Worm (Caenorhabditis elegans) whole organism, mixed stage, embryonic: Measurements from ENCODE around the gene Y38E10A.35.

Experiments
- M03D4.4 ChIP-seq: sonication (generic microtip); optimal IDR thresholded peaks from 2 replicates; lab custom pipeline; 2017; ENCODE audit warnings: mild to moderate bottlenecking, missing genetic modification characterization, missing compliant biosample characterization
- bed-3 ChIP-seq: fragments of 200-800 bp; sonication (Bioruptor generic); optimal IDR thresholded peaks from 3 replicates; lab custom pipeline; 2018; ENCODE audit warnings: mild to moderate bottlenecking, missing genetic modification characterization, moderate library complexity, missing compliant biosample characterization
- blmp-1 ChIP-seq: fragments of 150-350 bp; optimal IDR thresholded peaks from 2 replicates; lab custom pipeline; 2014; ENCODE audit warnings: missing biosample characterization, missing genetic modification characterization
- ceh-39 ChIP-seq: fragments of 150-350 bp; optimal IDR thresholded peaks from 2 replicates; lab custom pipeline; 2014; ENCODE audit warnings: missing biosample characterization, missing genetic modification characterization
- ceh-83 ChIP-seq: fragments of 200-800 bp; sonication (Bioruptor generic); optimal IDR thresholded peaks from 2 replicates; lab custom pipeline; 2018; ENCODE audit warnings: mild to moderate bottlenecking, missing genetic modification characterization, missing compliant biosample characterization
- ces-1 ChIP-seq: fragments of 150-350 bp; optimal IDR thresholded peaks from 2 replicates; lab custom pipeline; 2014; ENCODE audit warnings: missing biosample characterization, missing genetic modification reagents, missing genetic modification characterization
- cnd-1 ChIP-seq: fragments of 200-800 bp; sonication (Bioruptor generic); optimal IDR thresholded peaks from 2 replicates; lab custom pipeline; 2018; ENCODE audit warnings: mild to moderate bottlenecking, missing genetic modification characterization, missing compliant biosample characterization
- drap-1 ChIP-seq: fragments of 200-800 bp; sonication (Bioruptor generic); optimal IDR thresholded peaks from 3 replicates; lab custom pipeline; 2018; ENCODE audit warnings: mild to moderate bottlenecking, missing genetic modification characterization, missing compliant biosample characterization
- elt-1 ChIP-seq: sonication (generic microtip); optimal IDR thresholded peaks from 2 replicates; lab custom pipeline; 2017; ENCODE audit warnings: missing genetic modification characterization, mild to moderate bottlenecking, missing compliant biosample characterization, antibody characterized with exemption, moderate library complexity, borderline replicate concordance; ENCODE audit not compliant: insufficient read depth
- elt-3 ChIP-seq: fragments of 150-350 bp; optimal IDR thresholded peaks from 2 replicates; lab custom pipeline; 2014; ENCODE audit warnings: missing biosample characterization, missing genetic modification characterization
- ham-2 ChIP-seq: fragments of 200-800 bp; sonication (Bioruptor generic); optimal IDR thresholded peaks from 2 replicates; lab custom pipeline; 2018; ENCODE audit warnings: mild to moderate bottlenecking, missing genetic modification characterization, missing compliant biosample characterization
- hlh-1 ChIP-seq: fragments of 150-350 bp; optimal IDR thresholded peaks from 2 replicates; lab custom pipeline; 2014; ENCODE audit warnings: missing biosample characterization, missing genetic modification reagents, missing genetic modification characterization
- lin-13 ChIP-seq: fragments of 150-350 bp; optimal IDR thresholded peaks from 2 replicates; lab custom pipeline; 2014; ENCODE audit warnings: missing biosample characterization, missing genetic modification characterization
- lin-32 ChIP-seq: fragments of 200-800 bp; sonication (Bioruptor generic); optimal IDR thresholded peaks from 2 replicates; lab custom pipeline; 2018; ENCODE audit warnings: mild to moderate bottlenecking, missing genetic modification characterization, missing compliant biosample characterization
- lsy-2 ChIP-seq: fragments of 150-350 bp; optimal IDR thresholded peaks from 2 replicates; lab custom pipeline; 2014; ENCODE audit warnings: missing biosample characterization, missing genetic modification characterization
- mab-5 ChIP-seq: fragments of 150-350 bp; optimal IDR thresholded peaks from 2 replicates; lab custom pipeline; 2014; ENCODE audit warnings: missing biosample characterization, missing genetic modification characterization
- mep-1 ChIP-seq: fragments of 150-350 bp; optimal IDR thresholded peaks from 2 replicates; lab custom pipeline; 2017; ENCODE audit warnings: missing biosample characterization, missing genetic modification reagents, missing genetic modification characterization, inconsistent platforms
- mls-2 ChIP-seq: sonication (generic microtip); optimal IDR thresholded peaks from 2 replicates; lab custom pipeline; 2016; ENCODE audit warnings: mild to moderate bottlenecking, missing genetic modification characterization, moderate library complexity, missing compliant biosample characterization
- nhr-12 ChIP-seq: fragments of 150-350 bp; optimal IDR thresholded peaks from 2 replicates; lab custom pipeline; 2014; ENCODE audit warnings: missing biosample characterization, missing genetic modification characterization
- nhr-2 ChIP-seq: fragments of 150-350 bp; optimal IDR thresholded peaks from 2 replicates; lab custom pipeline; 2014; ENCODE audit warnings: missing biosample characterization, missing genetic modification characterization
- nhr-237 ChIP-seq: fragments of 150-350 bp; optimal IDR thresholded peaks from 2 replicates; lab custom pipeline; 2014; ENCODE audit warnings: missing biosample characterization, missing genetic modification characterization
- nhr-28 ChIP-seq: fragments of 150-350 bp; optimal IDR thresholded peaks from 2 replicates; lab custom pipeline; 2014; ENCODE audit warnings: missing biosample characterization, missing genetic modification characterization
- nhr-76 ChIP-seq: sonication (generic microtip); optimal IDR thresholded peaks from 2 replicates; lab custom pipeline; 2017; ENCODE audit warnings: missing biosample characterization, missing genetic modification characterization
- pha-4 ChIP-seq: fragments of 150-350 bp; optimal IDR thresholded peaks from 2 replicates; lab custom pipeline; 2018; ENCODE audit warnings: missing biosample characterization, missing genetic modification reagents, missing genetic modification characterization
- sem-2 ChIP-seq: fragments of 200-800 bp; sonication (Bioruptor generic); optimal IDR thresholded peaks from 2 replicates; lab custom pipeline; 2018; ENCODE audit warnings: mild to moderate bottlenecking, missing genetic modification characterization, missing compliant biosample characterization
- snpc-4 ChIP-seq: fragments of 150-350 bp; optimal IDR thresholded peaks from 2 replicates; lab custom pipeline; 2014; ENCODE audit warnings: missing biosample characterization, missing genetic modification characterization
- sptf-1 ChIP-seq: sonication (generic microtip); optimal IDR thresholded peaks from 2 replicates; lab custom pipeline; 2017; ENCODE audit warnings: mild to moderate bottlenecking, missing genetic modification characterization, moderate library complexity, missing compliant biosample characterization
- tbx-8 ChIP-seq: fragments of 200-800 bp; sonication (Bioruptor generic); optimal IDR thresholded peaks from 2 replicates; lab custom pipeline; 2018; ENCODE audit warnings: mild to moderate bottlenecking, missing genetic modification characterization, moderate library complexity, missing compliant biosample characterization
- unc-120 ChIP-seq: sonication (generic microtip); optimal IDR thresholded peaks from 2 replicates; lab custom pipeline; 2017; ENCODE audit warnings: missing genetic modification characterization, missing compliant biosample characterization; ENCODE audit not compliant: poor library complexity, severe bottlenecking
- unc-39 ChIP-seq: fragments of 150-350 bp; optimal IDR thresholded peaks from 2 replicates; lab custom pipeline; 2014; ENCODE audit warnings: missing biosample characterization, missing genetic modification characterization
- unc-62 ChIP-seq: fragments of 150-350 bp; optimal IDR thresholded peaks from 2 replicates; lab custom pipeline; 2014; ENCODE audit warnings: missing biosample characterization, missing genetic modification reagents, missing genetic modification characterization
- zip-8 ChIP-seq: fragments of 150-350 bp; optimal IDR thresholded peaks from 2 replicates; lab custom pipeline; 2014; ENCODE audit warnings: missing biosample characterization, missing genetic modification characterization
- ztf-11 ChIP-seq: fragments of 150-350 bp; optimal IDR thresholded peaks from 2 replicates; lab custom pipeline; 2014; ENCODE audit warnings: missing biosample characterization, missing genetic modification characterization

Y38E10A.35 gene

DNA sequence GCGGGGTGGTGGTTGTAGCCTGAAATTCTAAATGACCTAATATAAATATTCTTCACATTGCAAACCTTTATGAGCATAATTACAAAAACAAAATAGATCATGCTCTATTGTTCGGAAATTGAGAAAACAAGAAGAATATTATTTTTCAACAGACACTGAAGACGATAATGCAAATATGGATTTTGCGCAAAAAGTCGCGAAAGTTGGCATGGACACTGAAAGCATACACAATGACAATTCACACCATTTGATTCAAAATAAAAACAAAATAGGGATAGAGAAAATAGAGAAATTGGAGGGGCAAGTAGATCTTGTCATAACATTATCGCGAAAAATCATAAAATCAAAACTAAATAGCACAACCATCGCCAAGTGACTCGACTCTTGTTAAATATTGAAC is at the start of gene Y38E10A.35:
Gene Y38E10A.35 (minus strand): TSS at position 101 of the 400 bp plus-strand sequence.
- TF ChIP-seq ceh-39 (no peak), nhr-12 (tag; lab: Kevin White, UChicago) (no peak), blmp-1 (tag; lab: Kevin White, UChicago) (no peak), mab-5 (tag; lab: Kevin White, UChicago) (no peak)

ce11 chrII:12621908-12622566 is 49.4 kb upstream of the Y38E10A.35 start, which contains the start of gene nspe-8:
nspe-8 (minus strand) TSS chrII:12621958.
- TF ChIP-seq M03D4.4 (tag; lab: Kevin White, UChicago) (no peak), ceh-83 (no peak), bed-3 (GFP tag; lab: Kevin White, UChicago) (no peak), lin-13 (tag; lab: Kevin White, UChicago) (no peak)

- no peak for TF ChIP-seq ceh-39
- no peak for TF ChIP-seq ham-2 (GFP tag; lab: Kevin White, UChicago)
- no peak for TF ChIP-seq ces-1
- no peak for TF ChIP-seq unc-62 (GFP tag; lab: Kevin White, UChicago)
- TF ChIP-seq hlh-1 (tag; lab: Kevin White, UChicago): no peak
- TF ChIP-seq pha-4 (tag; lab: Kevin White, UChicago): no peak
- no peak for TF ChIP-seq elt-1 (tag; lab: Kevin White, UChicago)
- TF ChIP-seq mab-5 (tag; lab: Kevin White, UChicago): no peak
- no peak for TF ChIP-seq cnd-1 (tag; lab: Kevin White, UChicago)
- no peak for TF ChIP-seq nhr-237
- no peak for TF ChIP-seq mep-1
- no peak for TF ChIP-seq lsy-2 (tag; lab: Kevin White, UChicago)
- TF ChIP-seq, all 35 proteins: peak for 0
Observed at ce11 chrII:12620764-12621163, 48.1 kb upstream of the Y38E10A.35 start, which contains the start of gene nspe-1. nspe-1 (minus strand) TSS chrII:12620864.

DNA sequence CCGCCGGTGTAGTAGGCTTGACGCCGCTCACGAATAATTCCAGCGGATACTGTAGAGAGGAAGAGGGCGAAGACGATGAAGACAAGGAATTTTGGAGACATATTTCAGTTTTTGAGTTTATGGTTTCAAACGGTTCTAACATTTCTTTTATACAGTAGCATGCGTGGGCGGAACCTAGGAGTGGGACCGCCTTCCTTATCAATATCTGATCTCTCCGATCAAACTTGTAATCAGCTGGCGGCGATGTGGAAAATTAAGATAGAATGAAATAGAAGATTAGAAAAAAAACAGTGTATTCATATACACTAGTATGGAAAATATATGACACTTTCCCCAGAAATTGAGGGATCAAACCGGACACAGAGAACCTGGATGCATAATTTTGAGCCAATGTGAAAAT is 46.6 kb upstream of the Y38E10A.35 start, which contains the start of gene nspe-2:
Gene nspe-2 (minus strand): TSS at position 101 of the 400 bp plus-strand sequence.
- no peak for TF ChIP-seq mls-2
- no peak for TF ChIP-seq sem-2 (GFP tag; lab: Kevin White, UChicago)
- TF ChIP-seq elt-3: no peak
- TF ChIP-seq cnd-1 (tag; lab: Kevin White, UChicago): no peak
- no peak for TF ChIP-seq tbx-8 (GFP tag; lab: Kevin White, UChicago)
- TF ChIP-seq unc-62 (GFP tag; lab: Kevin White, UChicago): no peak
- TF ChIP-seq nhr-2 (tag; lab: Kevin White, UChicago): no peak
- TF ChIP-seq zip-8 (tag; lab: Kevin White, UChicago): no peak
- no peak for TF ChIP-seq ztf-11 (tag; lab: Kevin White, UChicago)
- TF ChIP-seq drap-1 (GFP tag; lab: Kevin White, UChicago): no peak
- TF ChIP-seq nhr-76: no peak
- no peak for TF ChIP-seq snpc-4 (tag; lab: Kevin White, UChicago)
- TF ChIP-seq ceh-83: no peak
- no peak for TF ChIP-seq nhr-28
- no peak for TF ChIP-seq lin-13 (tag; lab: Kevin White, UChicago)
- TF ChIP-seq lin-32: no peak
- no peak for TF ChIP-seq unc-120 (tag; lab: Kevin White, UChicago)
- TF ChIP-seq, all 35 proteins: peak for 0

- TF ChIP-seq nhr-76 (no peak), mls-2 (no peak), ces-1 (no peak), unc-39 (tag; lab: Kevin White, UChicago) (no peak), lsy-2 (tag; lab: Kevin White, UChicago) (no peak), snpc-4 (tag; lab: Kevin White, UChicago) (no peak), elt-1 (tag; lab: Kevin White, UChicago) (no peak), M03D4.4 (tag; lab: Kevin White, UChicago) (no peak), tbx-8 (GFP tag; lab: Kevin White, UChicago) (no peak), sem-2 (GFP tag; lab: Kevin White, UChicago) (no peak), unc-62 (GFP tag; lab: Kevin White, UChicago) (no peak), lin-32 (no peak), nhr-12 (tag; lab: Kevin White, UChicago) (no peak), sptf-1 (no peak), bed-3 (GFP tag; lab: Kevin White, UChicago) (no peak), nhr-28 (no peak), mep-1 (no peak)
Observed at ce11 chrII:12617586-12617985, 44.9 kb upstream of the Y38E10A.35 start, which contains the start of gene nspe-3. nspe-3 (plus strand) TSS chrII:12617886.
